Worm (Caenorhabditis elegans) whole organism, L1 larva: ENCODE data around the gene rme-1.

Experiments
- blmp-1 ChIP-seq: fragments of 150-350 bp; optimal IDR thresholded peaks from 2 replicates; lab custom pipeline; 2014; ENCODE audit warnings: missing biosample characterization, missing genetic modification characterization
- ceh-8 ChIP-seq: fragments of 200-800 bp; sonication (Bioruptor generic); optimal IDR thresholded peaks from 2 replicates; lab custom pipeline; 2018; ENCODE audit warnings: mild to moderate bottlenecking, missing genetic modification characterization, moderate library complexity, missing compliant biosample characterization
- ceh-82 ChIP-seq, 3 experiments: fragments of 150-350 bp in 1 of 3; sonication (generic microtip) in 2 of 3; optimal IDR thresholded peaks; 2 replicates each; lab custom pipeline; 2014 to 2017; ENCODE audit warnings: missing biosample characterization in 3 of 3, missing genetic modification characterization in 3 of 3
- dsc-1 ChIP-seq: sonication (generic microtip); optimal IDR thresholded peaks from 2 replicates; lab custom pipeline; 2016; ENCODE audit warnings: mild to moderate bottlenecking, missing genetic modification characterization, missing compliant biosample characterization
- efl-1 ChIP-seq, 4 experiments: fragments of 150-350 bp; optimal IDR thresholded peaks in 3 of 4; peaks in 1 of 4; 1 replicate in 1 of 4; 2 replicates in 3 of 4; lab custom pipeline; 2014; ENCODE audit warnings: missing biosample characterization in 2 of 4, missing genetic modification characterization in 2 of 4, missing genetic modification reagents in 2 of 4
- elt-2 ChIP-seq: sonication (generic microtip); optimal IDR thresholded peaks from 2 replicates; lab custom pipeline; 2016; ENCODE audit warnings: missing genetic modification characterization, mild to moderate bottlenecking, inconsistent platforms, missing compliant biosample characterization, missing genetic modification reagents
- elt-3 ChIP-seq, 6 experiments: fragments of 150-350 bp in 1 of 6; sonication (generic microtip); optimal IDR thresholded peaks; 2 replicates each; lab custom pipeline; 2017 to 2018; ENCODE audit warnings: missing biosample characterization in 6 of 6, missing genetic modification characterization in 6 of 6, inconsistent platforms in 1 of 6
- fkh-10 ChIP-seq: sonication (generic microtip); optimal IDR thresholded peaks from 2 replicates; lab custom pipeline; 2017; ENCODE audit warnings: missing biosample characterization, missing genetic modification reagents, missing genetic modification characterization
- fkh-4 ChIP-seq: sonication (generic microtip); optimal IDR thresholded peaks from 2 replicates; lab custom pipeline; 2016; ENCODE audit warnings: missing compliant biosample characterization, missing genetic modification characterization, borderline replicate concordance
- fkh-8 ChIP-seq: sonication (generic microtip); optimal IDR thresholded peaks from 2 replicates; lab custom pipeline; 2016; ENCODE audit warnings: mild to moderate bottlenecking, missing genetic modification characterization, missing compliant biosample characterization
- fos-1 ChIP-seq: fragments of 150-350 bp; optimal IDR thresholded peaks from 2 replicates; lab custom pipeline; 2014; ENCODE audit warnings: missing biosample characterization, missing genetic modification characterization
- jun-1 ChIP-seq: fragments of 150-350 bp; optimal IDR thresholded peaks from 2 replicates; lab custom pipeline; 2014; ENCODE audit warnings: missing biosample characterization, missing genetic modification reagents, missing genetic modification characterization
- lin-14 ChIP-seq: fragments of 200-800 bp; sonication (Bioruptor generic); optimal IDR thresholded peaks from 2 replicates; lab custom pipeline; 2018; ENCODE audit warnings: mild to moderate bottlenecking, missing genetic modification characterization, moderate library complexity, missing compliant biosample characterization
- lin-15B ChIP-seq: fragments of 150-350 bp; sonication (generic microtip); optimal IDR thresholded peaks from 3 replicates; lab custom pipeline; 2014; ENCODE audit warnings: missing biosample characterization, missing genetic modification characterization
- lin-35 ChIP-seq, 2 experiments: fragments of 150-350 bp; optimal IDR thresholded peaks; 2 replicates each; lab custom pipeline; 2014; ENCODE audit warnings: missing biosample characterization in 2 of 2, missing genetic modification characterization in 2 of 2, missing genetic modification reagents in 2 of 2
- lir-3 ChIP-seq: sonication (generic microtip); optimal IDR thresholded peaks from 2 replicates; lab custom pipeline; 2016; ENCODE audit warnings: mild to moderate bottlenecking, missing genetic modification characterization, moderate library complexity, missing compliant biosample characterization; ENCODE audit not compliant: poor library complexity
- lsy-2 ChIP-seq, 2 experiments: fragments of 150-350 bp; optimal IDR thresholded peaks; 2 replicates each; lab custom pipeline; 2014; ENCODE audit warnings: missing biosample characterization in 2 of 2, missing genetic modification characterization in 2 of 2
- mab-9 ChIP-seq: fragments of 200-800 bp; sonication (Bioruptor generic); IDR thresholded peaks from 2 replicates; pipeline ENCODE4 v1.3.6; 2022; ENCODE audit warnings: missing genetic modification reagents, missing genetic modification characterization, missing compliant biosample characterization
- mdl-1 ChIP-seq, 2 experiments: fragments of 150-350 bp; optimal IDR thresholded peaks; 2 replicates each; lab custom pipeline; 2014 to 2017; ENCODE audit warnings: missing biosample characterization in 2 of 2, missing genetic modification characterization in 2 of 2, inconsistent platforms in 1 of 2
- mep-1 ChIP-seq: fragments of 150-350 bp; optimal IDR thresholded peaks from 2 replicates; lab custom pipeline; 2014; ENCODE audit warnings: missing biosample characterization, missing genetic modification characterization
- nhr-12 ChIP-seq: sonication (generic microtip); optimal IDR thresholded peaks from 2 replicates; lab custom pipeline; 2017; ENCODE audit warnings: missing biosample characterization, missing genetic modification characterization
- nhr-20 ChIP-seq: sonication (generic microtip); optimal IDR thresholded peaks from 2 replicates; lab custom pipeline; 2016; ENCODE audit warnings: mild to moderate bottlenecking, missing genetic modification characterization, missing compliant biosample characterization
- nhr-71 ChIP-seq: sonication (generic microtip); optimal IDR thresholded peaks from 2 replicates; lab custom pipeline; 2016; ENCODE audit warnings: mild to moderate bottlenecking, missing genetic modification characterization, moderate library complexity, missing compliant biosample characterization
- nhr-76 ChIP-seq: sonication (generic microtip); optimal IDR thresholded peaks from 2 replicates; lab custom pipeline; 2017; ENCODE audit warnings: missing biosample characterization, missing genetic modification characterization
- nhr-77 ChIP-seq: fragments of 150-350 bp; optimal IDR thresholded peaks from 2 replicates; lab custom pipeline; 2014; ENCODE audit warnings: missing biosample characterization, missing genetic modification characterization
- nhr-85 ChIP-seq: sonication (generic microtip); peaks from one replicate; lab custom pipeline; 2016; ENCODE audit warnings: missing genetic modification characterization, inconsistent platforms, missing compliant biosample characterization
- pax-3 ChIP-seq: fragments of 200-800 bp; sonication (Bioruptor generic); optimal IDR thresholded peaks from 2 replicates; lab custom pipeline; 2018; ENCODE audit warnings: mild to moderate bottlenecking, missing genetic modification characterization, moderate library complexity, missing compliant biosample characterization
- snpc-4 ChIP-seq: fragments of 150-350 bp; optimal IDR thresholded peaks from 2 replicates; lab custom pipeline; 2014; ENCODE audit warnings: missing biosample characterization, missing genetic modification characterization
- snu-23 ChIP-seq: sonication (generic microtip); optimal IDR thresholded peaks from 2 replicates; lab custom pipeline; 2016; ENCODE audit warnings: missing genetic modification characterization, missing compliant biosample characterization
- tbx-2 ChIP-seq: sonication (generic microtip); optimal IDR thresholded peaks from 2 replicates; lab custom pipeline; 2016; ENCODE audit warnings: missing genetic modification characterization, missing compliant biosample characterization
- unc-86 ChIP-seq: sonication (generic microtip); optimal IDR thresholded peaks from 2 replicates; lab custom pipeline; 2016; ENCODE audit warnings: missing genetic modification characterization, missing compliant biosample characterization
- xbp-1 ChIP-seq: sonication (generic microtip); optimal IDR thresholded peaks from 2 replicates; lab custom pipeline; 2016; ENCODE audit warnings: missing genetic modification characterization, missing compliant biosample characterization
- zip-4 ChIP-seq: fragments of 200-800 bp; sonication (Bioruptor generic); optimal IDR thresholded peaks from 2 replicates; lab custom pipeline; 2018; ENCODE audit warnings: mild to moderate bottlenecking, missing genetic modification characterization, moderate library complexity, missing compliant biosample characterization
- ztf-11 ChIP-seq, 2 experiments: sonication (generic microtip); optimal IDR thresholded peaks; 2 replicates each; lab custom pipeline; 2016 to 2017; ENCODE audit warnings: missing genetic modification characterization in 2 of 2, missing biosample characterization in 1 of 2, missing compliant biosample characterization in 1 of 2

Gene rme-1

ce11 chrV:6213845-6214244, 5.2 kb downstream of the rme-1 start (continued):
- TF ChIP-seq lir-3 = no peak
- no peak for TF ChIP-seq dsc-1
- TF ChIP-seq nhr-20 (tag; lab: Kevin White, UChicago) = no peak
- TF ChIP-seq mep-1 = peak; percentile 80
- TF ChIP-seq elt-3 (tag; optimal IDR thresholded peaks at IDR 0.05; lab: Kevin White, UChicago) = peak in 1 of 6 experiments; percentile 68
- peak; percentile 53 for TF ChIP-seq snpc-4 (tag; lab: Kevin White, UChicago)
- peak; percentile 27 for TF ChIP-seq nhr-77 (tag; lab: Kevin White, UChicago)
- peak; percentile 24 to 66 for TF ChIP-seq efl-1 (optimal IDR thresholded peaks at IDR 0.05; lab: Kevin White, UChicago)
- TF ChIP-seq efl-1 (GFP tag; optimal IDR thresholded peaks at IDR 0.05 in 1 of 2; lab: Kevin White, UChicago) = no peak
- TF ChIP-seq lin-14 = peak; percentile 86
- TF ChIP-seq mdl-1 (tag; optimal IDR thresholded peaks at IDR 0.05; lab: Kevin White, UChicago) = peak in 1 of 2 experiments; percentile 60
- TF ChIP-seq ztf-11 (tag; optimal IDR thresholded peaks at IDR 0.05; lab: Kevin White, UChicago) = no peak
- peak; percentile 19 to 31 for TF ChIP-seq lin-35 (GFP tag; optimal IDR thresholded peaks at IDR 0.05; lab: Kevin White, UChicago)
- TF ChIP-seq fos-1 = peak; percentile 96
- TF ChIP-seq xbp-1 (tag; lab: Kevin White, UChicago) = peak; percentile 69
- peak; percentile 29 for TF ChIP-seq blmp-1 (tag; lab: Kevin White, UChicago)
- TF ChIP-seq unc-86 (tag; lab: Kevin White, UChicago) = peak; percentile 34
- no peak for TF ChIP-seq nhr-85 (tag; lab: Kevin White, UChicago)
- peak; percentile 4 to 63 (median 23) for TF ChIP-seq ceh-82 (tag; optimal IDR thresholded peaks at IDR 0.05; lab: Kevin White, UChicago)
- peak; percentile 3 to 63 for TF ChIP-seq lsy-2 (tag; optimal IDR thresholded peaks at IDR 0.05; lab: Kevin White, UChicago)
- TF ChIP-seq nhr-12 (tag; lab: Kevin White, UChicago) = no peak
- TF ChIP-seq fkh-8 = peak; percentile 72
- TF ChIP-seq elt-2 (tag; lab: Kevin White, UChicago) = no peak
- TF ChIP-seq tbx-2 (tag; lab: Kevin White, UChicago) = peak; percentile 16

- no peak for TF ChIP-seq nhr-71 (tag; lab: Kevin White, UChicago)
- no peak for TF ChIP-seq fkh-10 (GFP tag; lab: Kevin White, UChicago)
- TF ChIP-seq pax-3 (tag; lab: Kevin White, UChicago) = no peak
- TF ChIP-seq dsc-1 = no peak
- no peak for TF ChIP-seq ceh-8 (GFP tag; lab: Kevin White, UChicago)
- no peak for TF ChIP-seq mab-9 (GFP tag; lab: Robert Waterston, UW)
- no peak for TF ChIP-seq nhr-76 (tag; lab: Kevin White, UChicago)
- no peak for TF ChIP-seq blmp-1 (tag; lab: Kevin White, UChicago)
- no peak for TF ChIP-seq snu-23 (GFP tag; lab: Kevin White, UChicago)
- no peak for TF ChIP-seq mep-1
- no peak for TF ChIP-seq lin-15B (tag; lab: Kevin White, UChicago)
- no peak for TF ChIP-seq jun-1
These were observed 5.8 kb downstream of the rme-1 start for ce11 chrV:6214465-6214864.

ce11 chrV:6217142-6217541, 8.5 kb downstream of the rme-1 start:
- TF ChIP-seq efl-1 (optimal IDR thresholded peaks at IDR 0.05; lab: Kevin White, UChicago) (no peak), efl-1 (GFP tag; optimal IDR thresholded peaks at IDR 0.05 in 1 of 2; lab: Kevin White, UChicago) (peak in 1 of 2 experiments; percentile 91), ceh-8 (GFP tag; lab: Kevin White, UChicago) (no peak), nhr-85 (tag; lab: Kevin White, UChicago) (peak; percentile 21)

ce11 chrV:6217834-6218233, 9.1 kb downstream of the rme-1 start, which contains the start of gene str-206:
Gene str-206, plus strand, starts transcription at chrV:6218134.
- TF ChIP-seq fkh-4 (tag; lab: Kevin White, UChicago) (no peak), fos-1 (no peak), zip-4 (no peak), ceh-8 (GFP tag; lab: Kevin White, UChicago) (no peak)
- TF ChIP-seq, all 84 proteins: peak for 0
